Worm (Caenorhabditis elegans) whole organism, young adult: ENCODE results near the gene Y34B4A.7.

Experiments used
- C06A6.2 ChIP-seq: fragments of 200-800 bp; sonication (Bioruptor generic); conservative IDR thresholded peaks from 2 replicates; pipeline ENCODE4 v1.3.6; 2022; ENCODE audit warnings: missing genetic modification characterization, missing compliant biosample characterization
- F10E7.11 ChIP-seq: sonication (generic microtip); optimal IDR thresholded peaks from 2 replicates; lab custom pipeline; 2017; ENCODE audit warnings: mild to moderate bottlenecking, missing genetic modification characterization, moderate library complexity, missing compliant biosample characterization
- F33H1.4 ChIP-seq: fragments of 200-800 bp; sonication (Bioruptor generic); IDR thresholded peaks from 2 replicates; pipeline ENCODE4 v1.3.6; 2022; ENCODE audit warnings: missing genetic modification reagents, missing genetic modification characterization, missing compliant biosample characterization
- F57C9.4 ChIP-seq: sonication (generic microtip); optimal IDR thresholded peaks from 2 replicates; lab custom pipeline; 2017; ENCODE audit warnings: mild to moderate bottlenecking, missing genetic modification characterization, missing compliant biosample characterization
- Y53G8AR.9 ChIP-seq: fragments of 200-800 bp; sonication (Bioruptor generic); conservative IDR thresholded peaks from 2 replicates; pipeline ENCODE4 v1.3.6; 2022; ENCODE audit warnings: missing genetic modification reagents, missing genetic modification characterization, missing compliant biosample characterization
- Y67H2A.10 ChIP-seq: fragments of 200-800 bp; sonication (Bioruptor generic); conservative IDR thresholded peaks from 2 replicates; pipeline ENCODE4 v1.3.6; 2022; ENCODE audit warnings: missing genetic modification reagents, missing genetic modification characterization, missing compliant biosample characterization
- ZK185.1 ChIP-seq: sonication (generic microtip); optimal IDR thresholded peaks from 2 replicates; lab custom pipeline; 2016; ENCODE audit warnings: mild to moderate bottlenecking, missing genetic modification characterization, missing compliant biosample characterization; ENCODE audit not compliant: poor library complexity, severe bottlenecking
- ceh-27 ChIP-seq: fragments of 200-800 bp; sonication (Bioruptor generic); optimal IDR thresholded peaks from 2 replicates; lab custom pipeline; 2018; ENCODE audit warnings: mild to moderate bottlenecking, missing genetic modification characterization, moderate library complexity, missing compliant biosample characterization
- ceh-91 ChIP-seq: fragments of 200-800 bp; sonication (Bioruptor generic); IDR thresholded peaks from 2 replicates; pipeline ENCODE4 v1.3.6; 2022; ENCODE audit warnings: missing genetic modification reagents, missing genetic modification characterization, missing compliant biosample characterization
- efl-1 ChIP-seq: fragments of 150-350 bp; optimal IDR thresholded peaks from 2 replicates; lab custom pipeline; 2014; ENCODE audit warnings: missing biosample characterization, missing genetic modification reagents, missing genetic modification characterization
- egrh-3 ChIP-seq: fragments of 200-800 bp; sonication (Bioruptor generic); IDR thresholded peaks from 2 replicates; pipeline ENCODE4 v1.3.6; 2022; ENCODE audit warnings: missing genetic modification reagents, missing genetic modification characterization, missing compliant biosample characterization
- hlh-26 ChIP-seq: fragments of 200-800 bp; sonication (Bioruptor generic); conservative IDR thresholded peaks from 2 replicates; pipeline ENCODE4 v1.3.6; 2022; ENCODE audit warnings: missing genetic modification reagents, missing genetic modification characterization, missing compliant biosample characterization
- hmg-1.2 ChIP-seq: fragments of 200-800 bp; sonication (Bioruptor generic); IDR thresholded peaks from 2 replicates; pipeline ENCODE4 v1.3.6; 2022; ENCODE audit warnings: missing genetic modification reagents, missing genetic modification characterization, missing compliant biosample characterization
- hsf-1 ChIP-seq: fragments of 200-800 bp; sonication (Bioruptor generic); IDR thresholded peaks from 2 replicates; pipeline ENCODE4 v1.3.6; 2022; ENCODE audit warnings: missing genetic modification reagents, missing genetic modification characterization, missing compliant biosample characterization
- lag-1 ChIP-seq: fragments of 200-800 bp; sonication (Bioruptor generic); IDR thresholded peaks from 2 replicates; pipeline ENCODE4 v1.3.6; 2022; ENCODE audit warnings: missing genetic modification reagents, missing genetic modification characterization, missing compliant biosample characterization
- let-526 ChIP-seq: fragments of 200-800 bp; sonication (Bioruptor generic); IDR thresholded peaks from 2 replicates; pipeline ENCODE4 v1.3.6; 2022; ENCODE audit warnings: missing genetic modification reagents, missing genetic modification characterization, missing compliant biosample characterization
- lin-40 ChIP-seq: sonication (generic microtip); optimal IDR thresholded peaks from 2 replicates; lab custom pipeline; 2016; ENCODE audit warnings: missing genetic modification characterization, mild to moderate bottlenecking, missing compliant biosample characterization, missing genotype, missing genetic modification reagents
- madf-6 ChIP-seq: fragments of 200-800 bp; sonication (Bioruptor generic); IDR thresholded peaks from 2 replicates; pipeline ENCODE4 v1.3.6; 2022; ENCODE audit warnings: missing genetic modification reagents, missing genetic modification characterization, missing compliant biosample characterization
- madf-8 ChIP-seq: fragments of 200-800 bp; sonication (Bioruptor generic); conservative IDR thresholded peaks from 2 replicates; pipeline ENCODE4 v1.3.6; 2022; ENCODE audit warnings: missing genetic modification reagents, missing genetic modification characterization, missing compliant biosample characterization
- mes-4 ChIP-seq: sonication (generic microtip); optimal IDR thresholded peaks from 2 replicates; lab custom pipeline; 2016; ENCODE audit warnings: missing genotype, missing genetic modification characterization, missing compliant biosample characterization
- nfyb-1 ChIP-seq: fragments of 200-800 bp; sonication (Bioruptor generic); IDR thresholded peaks from 2 replicates; pipeline ENCODE4 v1.3.6; 2022; ENCODE audit warnings: missing genetic modification reagents, missing genetic modification characterization, missing compliant biosample characterization
- rcor-1 ChIP-seq: fragments of 200-800 bp; sonication (Bioruptor generic); IDR thresholded peaks from 2 replicates; pipeline ENCODE4 v1.3.6; 2022; ENCODE audit warnings: missing genetic modification reagents, missing genetic modification characterization, missing compliant biosample characterization
- snpc-1.3 ChIP-seq: sonication (generic microtip); optimal IDR thresholded peaks from 2 replicates; lab custom pipeline; 2017; ENCODE audit warnings: missing genetic modification characterization, mild to moderate bottlenecking, missing compliant biosample characterization, antibody characterized with exemption, moderate library complexity, missing genotype, missing genetic modification reagents; ENCODE audit not compliant: insufficient read depth
- unc-62 ChIP-seq: fragments of 150-350 bp; optimal IDR thresholded peaks from 2 replicates; lab custom pipeline; 2014; ENCODE audit warnings: missing biosample characterization, missing genetic modification reagents, missing genetic modification characterization
- ztf-22 ChIP-seq: fragments of 200-800 bp; sonication (Bioruptor generic); optimal IDR thresholded peaks from 2 replicates; lab custom pipeline; 2018; ENCODE audit warnings: mild to moderate bottlenecking, missing genetic modification characterization, moderate library complexity, missing compliant biosample characterization

Y34B4A.7 gene

ce11 chrX:5279674-5280073, 35.5 kb downstream of the Y34B4A.7 start, which contains the start of gene rga-8:
rga-8 (minus strand) TSS chrX:5279774.
- TF ChIP-seq ceh-27 = no peak

DNA sequence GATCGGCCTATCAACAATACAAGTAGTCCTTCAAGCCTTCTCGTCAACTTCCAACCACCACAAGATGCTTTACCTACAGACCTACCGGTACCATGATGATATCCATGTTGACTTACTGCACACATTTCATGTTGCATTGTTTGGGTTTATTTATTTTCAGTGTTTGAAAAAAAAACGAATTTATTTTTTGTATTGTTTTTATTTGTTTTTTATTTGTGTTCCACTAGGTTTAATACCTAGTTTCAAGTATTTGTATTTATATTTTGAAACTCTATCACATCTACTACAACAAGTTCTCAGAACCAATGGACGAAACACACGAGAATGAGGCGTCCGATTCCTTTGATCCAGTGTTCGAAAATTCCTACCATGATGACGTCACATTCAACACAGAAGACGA, 39.4 kb downstream of the Y34B4A.7 start, which contains the start of gene vps-41:
Gene vps-41, plus strand, starts transcription at position 301 of the 400 bp plus-strand sequence.
- no peak for TF ChIP-seq rcor-1 (GFP tag; lab: Robert Waterston, UW)
- no peak for TF ChIP-seq lag-1 (GFP tag; lab: Robert Waterston, UW)
- TF ChIP-seq madf-8 = no peak
- TF ChIP-seq lin-40 (tag; lab: Kevin White, UChicago) = no peak
- no peak for TF ChIP-seq nfyb-1
- TF ChIP-seq F57C9.4 (tag; lab: Kevin White, UChicago) = no peak
- TF ChIP-seq hmg-1.2 (GFP tag; lab: Robert Waterston, UW) = no peak
- no peak for TF ChIP-seq mes-4 (tag; lab: Kevin White, UChicago)
- no peak for TF ChIP-seq madf-6
- no peak for TF ChIP-seq F33H1.4 (GFP tag; lab: Robert Waterston, UW)
- TF ChIP-seq hsf-1 = no peak
- TF ChIP-seq snpc-1.3 (tag; lab: Kevin White, UChicago) = no peak
- no peak for TF ChIP-seq egrh-3 (GFP tag; lab: Robert Waterston, UW)
- TF ChIP-seq unc-62 (GFP tag; lab: Kevin White, UChicago) = no peak

ce11 chrX:5289106-5289505, 45.0 kb downstream of the Y34B4A.7 start:
- TF ChIP-seq C06A6.2 (GFP tag; lab: Robert Waterston, UW) (no peak), ceh-91 (GFP tag; lab: Robert Waterston, UW) (no peak), Y53G8AR.9 (GFP tag; lab: Robert Waterston, UW) (no peak), efl-1 (GFP tag; lab: Kevin White, UChicago) (no peak), hlh-26 (no peak), F10E7.11 (no peak), Y67H2A.10 (no peak), let-526 (GFP tag; lab: Robert Waterston, UW) (no peak), ZK185.1 (no peak)
- TF ChIP-seq, all 124 proteins: peak for 0

DNA sequence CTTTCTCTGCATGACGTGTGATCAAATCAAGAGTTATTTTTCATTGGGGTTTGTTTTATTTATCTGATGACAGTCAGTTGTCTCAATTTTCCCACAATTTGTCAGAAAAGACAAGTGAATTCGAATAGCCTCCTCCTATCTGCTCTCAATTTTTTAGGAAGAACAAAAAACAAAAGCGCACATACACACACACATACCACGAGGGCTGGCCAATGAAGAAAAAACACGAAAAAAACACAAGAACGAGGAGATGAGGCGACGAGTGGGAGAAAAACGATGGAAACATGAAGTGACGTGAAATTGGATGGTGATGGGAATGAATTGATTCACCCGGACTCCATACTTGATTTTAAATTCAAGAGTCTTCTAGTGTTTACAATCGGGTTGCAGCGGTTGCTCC, 49.7 kb downstream of the Y34B4A.7 start:
- no peak for TF ChIP-seq ztf-22
